Worm (Caenorhabditis elegans) whole organism, young adult: ENCODE measurements around the gene nhr-19.

Experiments used
- D2030.7 ChIP-seq: fragments of 200-800 bp; sonication (Bioruptor generic); IDR thresholded peaks from 2 replicates; pipeline ENCODE4 v1.3.6; 2022; ENCODE audit warnings: missing genetic modification reagents, missing genetic modification characterization, missing compliant biosample characterization
- F10E7.11 ChIP-seq: sonication (generic microtip); optimal IDR thresholded peaks from 2 replicates; lab custom pipeline; 2017; ENCODE audit warnings: mild to moderate bottlenecking, missing genetic modification characterization, moderate library complexity, missing compliant biosample characterization
- F23B12.7 ChIP-seq: sonication (generic microtip); optimal IDR thresholded peaks from 2 replicates; lab custom pipeline; 2017; ENCODE audit warnings: missing genetic modification characterization, mild to moderate bottlenecking, missing compliant biosample characterization, antibody characterized with exemption, moderate library complexity; ENCODE audit not compliant: insufficient read depth
- F39B2.1 ChIP-seq: fragments of 200-800 bp; sonication (Bioruptor generic); IDR thresholded peaks from 2 replicates; pipeline ENCODE4 v1.3.6; 2022; ENCODE audit warnings: missing genetic modification reagents, missing genetic modification characterization, missing compliant biosample characterization
- F55B11.4 ChIP-seq: sonication (generic microtip); optimal IDR thresholded peaks from 2 replicates; lab custom pipeline; 2016; ENCODE audit warnings: missing compliant biosample characterization, missing genetic modification characterization, borderline replicate concordance; ENCODE audit not compliant: insufficient read depth
- ama-1 ChIP-seq, 3 experiments: fragments of 150-350 bp in 1 of 3; sonication (generic microtip) in 2 of 3; optimal IDR thresholded peaks; 2 replicates each; lab custom pipeline; 2014 to 2018; ENCODE audit warnings: missing biosample characterization in 2 of 3, missing genetic modification characterization in 2 of 3, missing genetic modification reagents in 2 of 3
- aptf-3 ChIP-seq: fragments of 200-800 bp; sonication (Bioruptor generic); IDR thresholded peaks from 2 replicates; pipeline ENCODE4 v1.3.6; 2022; ENCODE audit warnings: missing genetic modification characterization, missing compliant biosample characterization
- attf-6 ChIP-seq: fragments of 200-800 bp; sonication (Bioruptor generic); IDR thresholded peaks from 2 replicates; pipeline ENCODE4 v1.3.6; 2022; ENCODE audit warnings: missing genetic modification reagents, missing genetic modification characterization, missing compliant biosample characterization
- bed-1 ChIP-seq: fragments of 200-800 bp; sonication (Bioruptor generic); IDR thresholded peaks from 2 replicates; pipeline ENCODE4 v1.3.6; 2022; ENCODE audit warnings: missing genetic modification reagents, missing genetic modification characterization, missing compliant biosample characterization
- ceh-27 ChIP-seq: fragments of 200-800 bp; sonication (Bioruptor generic); optimal IDR thresholded peaks from 2 replicates; lab custom pipeline; 2018; ENCODE audit warnings: mild to moderate bottlenecking, missing genetic modification characterization, moderate library complexity, missing compliant biosample characterization
- ceh-58 ChIP-seq: fragments of 200-800 bp; sonication (Bioruptor generic); IDR thresholded peaks from 2 replicates; pipeline ENCODE4 v1.3.6; 2022; ENCODE audit warnings: missing genetic modification characterization, missing compliant biosample characterization
- chd-7 ChIP-seq: sonication (generic microtip); optimal IDR thresholded peaks from 2 replicates; lab custom pipeline; 2016; ENCODE audit warnings: mild to moderate bottlenecking, missing genetic modification characterization, moderate library complexity, missing compliant biosample characterization
- dpl-1 ChIP-seq: fragments of 150-350 bp; optimal IDR thresholded peaks from 2 replicates; lab custom pipeline; 2014; ENCODE audit warnings: missing biosample characterization, missing genetic modification reagents, missing genetic modification characterization
- egrh-3 ChIP-seq: fragments of 200-800 bp; sonication (Bioruptor generic); IDR thresholded peaks from 2 replicates; pipeline ENCODE4 v1.3.6; 2022; ENCODE audit warnings: missing genetic modification reagents, missing genetic modification characterization, missing compliant biosample characterization
- ets-4 ChIP-seq: fragments of 200-800 bp; sonication (Bioruptor generic); optimal IDR thresholded peaks from 2 replicates; lab custom pipeline; 2018; ENCODE audit warnings: mild to moderate bottlenecking, missing genetic modification characterization, missing compliant biosample characterization
- him-1 ChIP-seq: sonication (generic microtip); optimal IDR thresholded peaks from 2 replicates; lab custom pipeline; 2016; ENCODE audit warnings: missing genotype, missing genetic modification reagents, missing genetic modification characterization, missing compliant biosample characterization
- hlh-12 ChIP-seq: sonication (generic microtip); optimal IDR thresholded peaks from 2 replicates; lab custom pipeline; 2016; ENCODE audit warnings: missing genetic modification characterization, missing compliant biosample characterization
- hsf-1 ChIP-seq: fragments of 200-800 bp; sonication (Bioruptor generic); IDR thresholded peaks from 2 replicates; pipeline ENCODE4 v1.3.6; 2022; ENCODE audit warnings: missing genetic modification reagents, missing genetic modification characterization, missing compliant biosample characterization
- let-526 ChIP-seq: fragments of 200-800 bp; sonication (Bioruptor generic); IDR thresholded peaks from 2 replicates; pipeline ENCODE4 v1.3.6; 2022; ENCODE audit warnings: missing genetic modification reagents, missing genetic modification characterization, missing compliant biosample characterization
- lsl-1 ChIP-seq: fragments of 200-800 bp; sonication (Bioruptor generic); optimal IDR thresholded peaks from 2 replicates; lab custom pipeline; 2018; ENCODE audit warnings: mild to moderate bottlenecking, missing genetic modification characterization, moderate library complexity, missing compliant biosample characterization
- lsy-27 ChIP-seq: sonication (generic microtip); optimal IDR thresholded peaks from 2 replicates; lab custom pipeline; 2017; ENCODE audit warnings: missing genetic modification characterization, mild to moderate bottlenecking, missing compliant biosample characterization, antibody characterized with exemption, missing genotype, borderline replicate concordance; ENCODE audit not compliant: insufficient read depth
- madf-10 ChIP-seq: sonication (generic microtip); optimal IDR thresholded peaks from 2 replicates; lab custom pipeline; 2016; ENCODE audit warnings: mild to moderate bottlenecking, missing genetic modification characterization, missing compliant biosample characterization
- mcd-1 ChIP-seq: fragments of 200-800 bp; sonication (Bioruptor generic); IDR thresholded peaks from 2 replicates; pipeline ENCODE4 v1.3.6; 2022; ENCODE audit warnings: missing genetic modification reagents, missing genetic modification characterization, missing compliant biosample characterization
- mel-28 ChIP-seq: sonication (generic microtip); optimal IDR thresholded peaks from 2 replicates; lab custom pipeline; 2016; ENCODE audit warnings: borderline replicate concordance, mild to moderate bottlenecking, missing genetic modification characterization, missing compliant biosample characterization
- nfya-1 ChIP-seq: sonication (generic microtip); optimal IDR thresholded peaks from 2 replicates; lab custom pipeline; 2017; ENCODE audit warnings: antibody characterized with exemption, missing compliant biosample characterization, missing genetic modification characterization, borderline replicate concordance; ENCODE audit not compliant: insufficient read depth
- nhr-120 ChIP-seq: fragments of 200-800 bp; sonication (Bioruptor generic); IDR thresholded peaks from 2 replicates; pipeline ENCODE4 v1.3.6; 2022; ENCODE audit warnings: missing genetic modification characterization, missing compliant biosample characterization
- nhr-179 ChIP-seq: sonication (generic microtip); optimal IDR thresholded peaks from 2 replicates; lab custom pipeline; 2016; ENCODE audit warnings: mild to moderate bottlenecking, missing genetic modification characterization, missing compliant biosample characterization
- nhr-27 ChIP-seq: fragments of 200-800 bp; sonication (Bioruptor generic); optimal IDR thresholded peaks from 2 replicates; lab custom pipeline; 2018; ENCODE audit warnings: mild to moderate bottlenecking, missing genetic modification characterization, moderate library complexity, missing compliant biosample characterization
- nhr-80 ChIP-seq: sonication (generic microtip); optimal IDR thresholded peaks from 2 replicates; lab custom pipeline; 2016; ENCODE audit warnings: missing genetic modification characterization, missing compliant biosample characterization
- pbrm-1 ChIP-seq: fragments of 200-800 bp; sonication (Bioruptor generic); IDR thresholded peaks from 2 replicates; pipeline ENCODE4 v1.3.6; 2022; ENCODE audit warnings: missing genetic modification reagents, missing genetic modification characterization, missing compliant biosample characterization
- repo-1 ChIP-seq: sonication (generic microtip); optimal IDR thresholded peaks from 2 replicates; lab custom pipeline; 2017; ENCODE audit warnings: mild to moderate bottlenecking, missing genetic modification characterization, missing compliant biosample characterization
- snpc-1.1 ChIP-seq: sonication (generic microtip); optimal IDR thresholded peaks from 2 replicates; lab custom pipeline; 2017; ENCODE audit warnings: missing genetic modification characterization, mild to moderate bottlenecking, missing compliant biosample characterization, antibody characterized with exemption, moderate library complexity, missing genotype, missing genetic modification reagents; ENCODE audit not compliant: insufficient read depth
- snpc-1.3 ChIP-seq: sonication (generic microtip); optimal IDR thresholded peaks from 2 replicates; lab custom pipeline; 2017; ENCODE audit warnings: missing genetic modification characterization, mild to moderate bottlenecking, missing compliant biosample characterization, antibody characterized with exemption, moderate library complexity, missing genotype, missing genetic modification reagents; ENCODE audit not compliant: insufficient read depth
- snpc-3.4 ChIP-seq: sonication (generic microtip); optimal IDR thresholded peaks from 2 replicates; lab custom pipeline; 2017; ENCODE audit warnings: missing genetic modification characterization, mild to moderate bottlenecking, missing compliant biosample characterization, antibody characterized with exemption, moderate library complexity, missing genotype, missing genetic modification reagents
- somi-1 ChIP-seq: fragments of 200-800 bp; sonication (Bioruptor generic); optimal IDR thresholded peaks from 2 replicates; lab custom pipeline; 2018; ENCODE audit warnings: mild to moderate bottlenecking, missing genetic modification characterization, missing compliant biosample characterization
- tlf-1 ChIP-seq: fragments of 200-800 bp; sonication (Bioruptor generic); optimal IDR thresholded peaks from 2 replicates; lab custom pipeline; 2018; ENCODE audit warnings: mild to moderate bottlenecking, missing genetic modification characterization, missing compliant biosample characterization
- unc-62 ChIP-seq: fragments of 150-350 bp; optimal IDR thresholded peaks from 2 replicates; lab custom pipeline; 2014; ENCODE audit warnings: missing biosample characterization, missing genetic modification reagents, missing genetic modification characterization
- zim-3 ChIP-seq: sonication (generic microtip); optimal IDR thresholded peaks from 2 replicates; lab custom pipeline; 2017; ENCODE audit warnings: mild to moderate bottlenecking, missing genetic modification characterization, moderate library complexity, missing compliant biosample characterization
- ztf-18 ChIP-seq: sonication (generic microtip); optimal IDR thresholded peaks from 2 replicates; lab custom pipeline; 2016; ENCODE audit warnings: missing genotype, mild to moderate bottlenecking, missing genetic modification characterization, missing compliant biosample characterization
- ztf-6 ChIP-seq: fragments of 200-800 bp; sonication (Bioruptor generic); IDR thresholded peaks from 2 replicates; pipeline ENCODE4 v1.3.6; 2022; ENCODE audit warnings: missing genetic modification reagents, missing genetic modification characterization, missing compliant biosample characterization

nhr-19 gene

DNA sequence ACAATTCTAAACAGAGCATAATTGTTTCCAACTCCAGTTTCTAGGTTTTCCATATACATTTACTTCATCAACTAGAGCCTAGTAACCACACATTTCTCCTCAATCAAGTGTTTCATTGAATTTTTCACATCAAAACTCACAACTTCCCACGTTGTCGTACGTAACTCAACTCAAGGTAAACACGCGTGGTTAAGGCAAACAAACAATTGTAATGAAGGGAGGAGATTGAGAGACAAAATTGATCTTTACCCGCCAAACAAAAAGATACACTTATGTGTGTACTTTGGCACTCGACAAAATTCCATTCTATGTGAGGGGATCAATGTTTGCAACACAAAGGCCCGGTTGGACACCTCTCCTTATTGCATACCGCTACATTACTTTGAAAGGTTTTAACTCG lies at the start of gene nhr-19:
Gene nhr-19 (minus strand): TSS at position 191 of the 400 bp plus-strand sequence.
- TF ChIP-seq ets-4 = no peak
- no peak for TF ChIP-seq dpl-1 (GFP tag; lab: Kevin White, UChicago)
- TF ChIP-seq attf-6 (GFP tag; lab: Robert Waterston, UW) = no peak
- no peak for TF ChIP-seq lsy-27 (tag; lab: Kevin White, UChicago)
- no peak for TF ChIP-seq repo-1 (tag; lab: Kevin White, UChicago)
- no peak for TF ChIP-seq zim-3 (tag; lab: Kevin White, UChicago)
- TF ChIP-seq mel-28 (tag; lab: Kevin White, UChicago) = no peak
- TF ChIP-seq mcd-1 (GFP tag; lab: Robert Waterston, UW) = no peak
- TF ChIP-seq him-1 = no peak
- TF ChIP-seq F10E7.11 (tag; lab: Kevin White, UChicago) = no peak
- no peak for TF ChIP-seq F55B11.4 (tag; lab: Kevin White, UChicago)
- TF ChIP-seq pbrm-1 (GFP tag; lab: Robert Waterston, UW) = no peak
- no peak for TF ChIP-seq nhr-179
- no peak for TF ChIP-seq nhr-80 (tag; lab: Kevin White, UChicago)
- TF ChIP-seq chd-7 (tag; lab: Kevin White, UChicago) = no peak
- TF ChIP-seq egrh-3 (GFP tag; lab: Robert Waterston, UW) = no peak

DNA sequence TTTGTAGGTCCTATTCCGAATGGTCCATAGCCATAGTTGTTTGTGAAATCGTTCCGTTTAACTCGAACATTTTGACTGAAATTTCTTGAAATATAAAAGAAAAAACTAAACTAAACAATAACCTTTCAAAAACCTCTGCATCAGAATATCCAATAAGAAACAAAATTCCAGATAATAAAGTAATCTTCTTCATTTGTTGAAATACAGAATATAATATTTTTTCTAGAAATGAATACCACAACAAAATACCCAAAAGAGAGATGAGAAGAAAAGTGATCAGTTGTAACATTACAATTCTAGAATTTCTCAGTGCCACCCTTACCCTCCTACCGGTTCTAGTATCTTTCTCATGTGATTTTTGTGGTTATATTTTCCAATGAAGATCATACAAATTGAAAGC lies 48.4 kb upstream of the nhr-19 start, which contains the start of gene ZK1307.2:
Gene ZK1307.2 (minus strand): TSS at position 274 of the 400 bp plus-strand sequence.
- TF ChIP-seq madf-10 (tag; lab: Kevin White, UChicago) (no peak), let-526 (GFP tag; lab: Robert Waterston, UW) (no peak), snpc-1.1 (tag; lab: Kevin White, UChicago) (no peak), nhr-80 (tag; lab: Kevin White, UChicago) (no peak), ceh-27 (GFP tag; lab: Kevin White, UChicago) (no peak), ztf-6 (no peak), F23B12.7 (tag; lab: Kevin White, UChicago) (no peak), F39B2.1 (GFP tag; lab: Robert Waterston, UW) (no peak), hlh-12 (tag; lab: Kevin White, UChicago) (no peak), aptf-3 (GFP tag; lab: Robert Waterston, UW) (no peak), hsf-1 (GFP tag; lab: Robert Waterston, UW) (no peak)

DNA sequence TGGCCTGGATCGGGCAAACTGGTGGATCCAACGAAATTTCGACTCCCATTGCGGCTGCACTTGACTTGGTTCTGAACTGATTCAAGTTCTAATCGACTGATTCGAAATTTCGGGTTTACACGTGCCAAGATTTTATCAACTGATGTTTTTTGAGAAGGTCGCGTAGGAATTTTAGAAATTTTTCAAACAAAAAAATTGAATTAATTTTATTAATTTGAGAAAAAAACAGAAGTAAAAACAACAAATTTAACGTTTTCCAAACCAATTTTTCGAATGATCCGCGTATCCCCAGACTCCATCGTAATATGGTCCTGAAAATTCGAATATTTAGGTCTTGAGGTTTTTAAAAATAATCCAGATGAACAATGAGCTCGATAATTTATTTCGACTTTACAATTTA lies 47.6 kb upstream of the nhr-19 start, which contains the start of gene ZK1307.3:
Gene ZK1307.3 (minus strand): TSS at position 101 of the 400 bp plus-strand sequence.
- TF ChIP-seq tlf-1 = no peak
- TF ChIP-seq mel-28 (tag; lab: Kevin White, UChicago) = no peak
- no peak for TF ChIP-seq bed-1 (GFP tag; lab: Robert Waterston, UW)
- no peak for TF ChIP-seq aptf-3 (GFP tag; lab: Robert Waterston, UW)
- no peak for TF ChIP-seq lsy-27 (tag; lab: Kevin White, UChicago)
- TF ChIP-seq snpc-3.4 (tag; lab: Kevin White, UChicago) = no peak
- TF ChIP-seq nhr-27 (tag; lab: Kevin White, UChicago) = no peak
- no peak for TF ChIP-seq nhr-120 (GFP tag; lab: Robert Waterston, UW)
- TF ChIP-seq ceh-58 (GFP tag; lab: Robert Waterston, UW) = no peak
- TF ChIP-seq snpc-1.3 (tag; lab: Kevin White, UChicago) = no peak
- no peak for TF ChIP-seq D2030.7
- no peak for TF ChIP-seq nfya-1
- no peak for TF ChIP-seq F23B12.7 (tag; lab: Kevin White, UChicago)
- TF ChIP-seq unc-62 = no peak
- no peak for TF ChIP-seq ama-1 (optimal IDR thresholded peaks at IDR 0.05; lab: Kevin White, UChicago)
- no peak for TF ChIP-seq ama-1 (GFP tag; optimal IDR thresholded peaks at IDR 0.05; lab: Kevin White, UChicago)
- TF ChIP-seq pbrm-1 (GFP tag; lab: Robert Waterston, UW) = no peak
- TF ChIP-seq somi-1 (GFP tag; lab: Kevin White, UChicago) = no peak
- TF ChIP-seq lsl-1 (GFP tag; lab: Kevin White, UChicago) = no peak
- TF ChIP-seq ztf-18 = no peak
- no peak for TF ChIP-seq him-1
